Worm (Caenorhabditis elegans) whole organism, L1 larva: ENCODE results near the gene H06H21.8.

Experiments used
- fos-1 ChIP-seq: fragments of 150-350 bp; optimal IDR thresholded peaks from 2 replicates; lab custom pipeline; 2014; ENCODE audit warnings: missing biosample characterization, missing genetic modification characterization
- nhr-76 ChIP-seq: sonication (generic microtip); optimal IDR thresholded peaks from 2 replicates; lab custom pipeline; 2017; ENCODE audit warnings: missing biosample characterization, missing genetic modification characterization
- nhr-90 ChIP-seq: sonication (generic microtip); optimal IDR thresholded peaks from 2 replicates; lab custom pipeline; 2016; ENCODE audit warnings: mild to moderate bottlenecking, missing genetic modification characterization, missing compliant biosample characterization; ENCODE audit not compliant: poor library complexity
- unc-130 ChIP-seq: fragments of 150-350 bp; optimal IDR thresholded peaks from 2 replicates; lab custom pipeline; 2017; ENCODE audit warnings: missing biosample characterization, missing genetic modification characterization, inconsistent platforms

- TF ChIP-seq nhr-76 = no peak
- TF ChIP-seq fos-1 (tag; lab: Kevin White, UChicago) = no peak
- no peak for TF ChIP-seq nhr-90 (tag; lab: Kevin White, UChicago)
- TF ChIP-seq unc-130 = no peak
Measured at ce11 chrIV:4807219-4807618, 13.7 kb downstream of the H06H21.8 start, which contains the start of gene H06H21.11.
